Fruit fly (Drosophila melanogaster) Kc167 (cell line): Measurements from ENCODE around the gene Ptpmeg.

ENCODE experiments used
- Myc ChIP-seq: fragments of >200 bp; optimal IDR thresholded peaks from 2 replicates; lab custom pipeline; 2017; ENCODE audit warnings: missing external identifiers
- Sin3A ChIP-seq: fragments of >200 bp; optimal IDR thresholded peaks from 2 replicates; lab custom pipeline; 2018; ENCODE audit warnings: missing external identifiers
- h ChIP-seq: fragments of >200 bp; optimal IDR thresholded peaks from 3 replicates; lab custom pipeline; 2018; ENCODE audit warnings: missing external identifiers
- insv ChIP-seq: fragments of >200 bp; optimal IDR thresholded peaks from 3 replicates; lab custom pipeline; 2018; ENCODE audit warnings: missing external identifiers
- psq ChIP-seq: fragments of >200 bp; optimal IDR thresholded peaks from 2 replicates; lab custom pipeline; 2017; ENCODE audit warnings: missing external identifiers
- ttk ChIP-seq: sonication (Bioruptor generic); optimal IDR thresholded peaks from 2 replicates; lab custom pipeline; 2017; ENCODE audit warnings: missing external identifiers

The Ptpmeg gene

DNA sequence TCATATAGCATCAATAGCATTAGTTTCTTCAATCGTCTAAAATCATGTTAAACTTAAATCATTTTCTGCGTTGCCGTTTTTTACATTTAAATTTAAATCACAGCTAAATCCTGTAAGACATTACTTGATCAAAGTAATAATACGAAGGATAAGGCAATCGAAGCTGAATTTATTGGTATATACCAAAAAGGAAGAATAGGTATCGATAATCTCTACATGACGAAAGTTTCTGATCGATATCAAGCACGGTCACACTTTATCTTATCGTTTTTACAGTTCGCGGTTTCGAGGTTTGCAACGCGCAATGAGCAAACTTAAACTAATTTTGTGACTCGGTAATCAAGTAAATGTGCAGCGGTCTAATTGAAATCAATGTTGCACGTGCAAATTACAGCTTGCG is at the start of gene Ptpmeg, which contains the start of gene Atac3:
TSS of gene Ptpmeg (plus strand) at position 265 of the 400 bp plus-strand sequence.
TSS of gene Atac3 (minus strand) at position 160 of the 400 bp plus-strand sequence.
- TF ChIP-seq insv (no peak), Myc (lab: Kevin White, UChicago) (no peak), psq (lab: Kevin White, UChicago) (no peak), Sin3A (lab: Kevin White, UChicago) (no peak), h (no peak)

DNA sequence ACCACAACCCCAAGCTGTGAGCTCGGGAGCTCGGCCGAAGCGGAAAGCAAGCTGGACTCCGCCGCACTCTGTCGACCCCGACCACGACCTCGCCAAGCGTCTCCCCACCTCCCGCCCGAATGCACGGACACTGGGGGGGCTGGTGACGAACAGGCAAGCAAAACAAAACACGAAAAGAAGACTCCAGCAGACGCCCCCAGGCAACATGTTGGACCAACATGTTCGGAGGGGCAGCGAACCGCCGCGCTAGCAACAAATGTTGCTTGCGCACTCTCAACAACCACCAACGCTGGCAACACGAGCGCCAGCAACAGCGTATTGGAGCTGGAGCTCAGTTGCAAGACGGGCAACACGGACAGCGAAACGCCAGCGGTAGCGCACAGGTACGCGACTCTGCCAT is 45.6 kb upstream of the Ptpmeg start:
- TF ChIP-seq psq (lab: Kevin White, UChicago), result no peak

dm6 chr3L:284253-284652 is 43.6 kb upstream of the Ptpmeg start:
- TF ChIP-seq h, result no peak
- no peak for TF ChIP-seq Myc (lab: Kevin White, UChicago)
- no peak for TF ChIP-seq insv
- no peak for TF ChIP-seq ttk (lab: Kevin White, UChicago)

DNA sequence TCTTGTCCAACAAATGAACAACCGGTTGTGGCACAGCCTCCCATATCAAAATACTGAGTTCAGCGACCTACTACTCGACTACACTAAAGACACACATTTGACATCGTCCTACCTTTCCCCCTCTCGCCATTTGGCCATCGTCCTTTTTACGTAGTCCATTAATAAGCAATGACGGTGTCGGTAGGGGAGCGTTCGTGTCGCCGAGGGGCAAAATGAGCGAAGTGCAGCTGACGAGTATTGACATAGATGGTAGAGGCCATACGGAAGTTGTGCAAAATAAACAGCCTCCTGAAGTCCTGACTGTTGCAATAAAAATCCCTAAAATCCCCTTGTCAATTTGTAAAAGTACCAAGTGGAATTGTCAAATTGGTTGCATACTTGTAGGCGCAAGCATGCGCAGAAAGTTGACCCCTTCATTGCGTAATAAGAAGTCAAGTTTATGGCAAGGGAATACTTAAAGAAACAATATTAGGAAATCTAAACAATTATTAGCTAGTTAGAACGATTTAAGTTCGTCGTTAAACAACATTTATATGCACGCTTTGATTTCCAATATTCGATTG is 36.2 kb upstream of the Ptpmeg start:
- TF ChIP-seq psq (lab: Kevin White, UChicago), result no peak
- no peak for TF ChIP-seq insv
- TF ChIP-seq Sin3A (lab: Kevin White, UChicago), result no peak
- TF ChIP-seq ttk (lab: Kevin White, UChicago), result no peak
- no peak for TF ChIP-seq Myc (lab: Kevin White, UChicago)
- no peak for TF ChIP-seq h

DNA sequence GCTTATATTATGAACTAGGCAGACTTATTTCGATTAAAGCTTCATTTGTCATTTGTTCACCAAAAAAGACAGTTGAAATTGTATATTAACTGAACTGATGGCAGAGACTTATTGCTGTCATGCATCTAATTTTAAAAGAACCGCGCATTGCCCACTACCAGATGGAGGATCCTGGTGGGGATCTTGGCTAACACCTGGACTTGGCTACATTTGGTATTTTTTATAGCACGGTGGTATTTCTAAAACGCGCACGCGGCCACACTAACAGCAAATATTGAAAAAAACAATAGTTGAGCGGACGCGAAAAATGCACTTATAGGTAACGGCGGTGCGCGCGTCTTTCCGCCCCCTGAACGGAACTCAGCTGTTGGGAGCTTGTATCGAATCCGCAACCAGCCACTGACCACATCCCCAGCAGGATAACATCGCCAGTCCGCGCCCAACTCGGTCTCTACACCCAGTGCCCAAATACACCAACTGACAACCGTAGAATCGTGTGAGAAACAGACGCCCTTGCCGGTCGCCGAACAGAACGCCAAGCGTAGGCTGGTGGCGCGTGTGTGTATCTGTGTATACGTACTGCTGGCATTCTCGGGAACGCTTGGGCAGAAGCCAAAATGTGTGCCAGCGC is 35.6 kb upstream of the Ptpmeg start:
- no peak for TF ChIP-seq psq (lab: Kevin White, UChicago)
- no peak for TF ChIP-seq insv
- no peak for TF ChIP-seq ttk (lab: Kevin White, UChicago)
- no peak for TF ChIP-seq h
- TF ChIP-seq Myc (lab: Kevin White, UChicago), result no peak
- no peak for TF ChIP-seq Sin3A (lab: Kevin White, UChicago)

DNA sequence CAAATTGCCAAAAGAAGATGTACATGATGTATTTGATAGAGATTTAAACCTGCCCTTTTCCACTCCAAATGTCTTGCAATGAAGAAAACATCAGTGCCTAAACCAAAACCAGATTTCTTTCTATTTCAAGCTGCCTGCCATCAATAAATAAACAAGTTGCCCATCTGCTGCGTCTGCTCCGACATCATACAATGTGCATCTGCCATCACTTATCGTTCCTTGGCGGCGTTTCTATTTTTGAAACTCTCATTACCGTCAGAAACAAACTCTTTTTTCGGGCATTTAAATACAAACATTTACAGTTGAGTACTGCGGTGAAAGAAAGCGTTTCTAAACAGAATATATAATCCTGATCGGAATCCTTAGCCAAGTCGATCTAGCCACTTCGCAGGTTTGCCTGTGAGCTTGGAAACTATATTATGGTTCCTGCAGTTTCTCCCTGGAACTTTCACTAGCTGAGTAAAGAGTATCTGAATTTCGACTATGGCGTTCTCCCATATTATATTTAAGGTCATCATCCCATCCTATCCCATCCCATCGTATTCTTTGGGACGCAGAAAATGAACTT is 33.0 kb upstream of the Ptpmeg start:
- no peak for TF ChIP-seq ttk (lab: Kevin White, UChicago)
- TF ChIP-seq h, result no peak
- TF ChIP-seq Sin3A (lab: Kevin White, UChicago), result no peak
- no peak for TF ChIP-seq insv
- no peak for TF ChIP-seq Myc (lab: Kevin White, UChicago)
- no peak for TF ChIP-seq psq (lab: Kevin White, UChicago)

dm6 chr3L:297240-297639 is 30.7 kb upstream of the Ptpmeg start:
- TF ChIP-seq h, result no peak

DNA sequence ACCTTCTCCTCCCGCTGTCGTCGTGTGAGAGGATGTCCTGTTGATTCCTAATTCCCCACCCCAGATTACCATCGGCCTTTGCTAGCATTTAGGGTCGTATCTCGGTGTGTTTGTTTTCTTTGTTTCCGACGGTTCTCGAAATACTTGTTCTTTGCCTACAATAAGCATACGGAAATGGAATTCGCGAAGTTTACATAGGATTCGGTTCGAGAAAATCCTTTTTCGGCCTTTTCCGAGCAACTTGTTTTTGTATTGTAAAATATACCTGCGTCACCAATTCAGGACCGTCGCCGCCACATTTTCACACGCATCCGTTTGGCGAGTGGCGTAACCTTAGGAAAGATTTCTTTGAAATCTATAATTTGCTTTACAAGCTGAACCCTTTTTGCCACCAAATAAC is 29.4 kb upstream of the Ptpmeg start:
- TF ChIP-seq psq (lab: Kevin White, UChicago) (no peak), h (no peak), Myc (lab: Kevin White, UChicago) (no peak), insv (no peak), Sin3A (lab: Kevin White, UChicago) (no peak), ttk (lab: Kevin White, UChicago) (no peak)

DNA sequence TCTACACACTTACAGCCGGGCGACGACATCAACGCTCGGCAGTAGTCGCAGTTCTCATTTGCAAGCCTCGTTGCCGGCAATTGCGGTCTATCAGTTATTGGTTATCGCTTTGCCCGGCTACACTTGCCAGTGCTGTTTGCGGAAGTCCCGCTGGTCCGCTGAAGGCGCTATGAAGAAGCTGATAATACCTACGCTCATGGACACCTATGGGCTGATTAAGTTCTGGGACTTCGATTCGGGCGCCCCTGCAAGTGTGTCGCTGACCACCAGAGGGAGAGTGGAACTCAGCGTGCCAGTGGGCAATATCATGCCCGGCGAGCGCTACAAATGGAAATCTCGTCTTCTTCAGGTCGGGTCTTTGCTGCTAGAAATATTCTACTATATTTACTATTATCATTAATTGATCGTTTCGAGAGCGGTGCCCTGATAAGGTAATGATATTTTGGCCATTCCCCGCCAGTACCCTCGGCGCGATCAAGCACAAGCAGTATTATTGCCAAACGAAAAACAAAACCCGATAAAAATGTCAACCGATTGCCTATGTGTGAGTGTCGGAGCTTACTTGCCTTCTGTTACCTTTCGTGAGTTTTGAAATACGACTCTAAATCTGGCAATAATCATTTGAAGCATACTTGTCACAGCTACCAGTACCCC is 27.8 kb upstream of the Ptpmeg start:
- TF ChIP-seq ttk (lab: Kevin White, UChicago) (no peak), Sin3A (lab: Kevin White, UChicago) (no peak), psq (lab: Kevin White, UChicago) (no peak), Myc (lab: Kevin White, UChicago) (no peak), insv (no peak), h (no peak)

DNA sequence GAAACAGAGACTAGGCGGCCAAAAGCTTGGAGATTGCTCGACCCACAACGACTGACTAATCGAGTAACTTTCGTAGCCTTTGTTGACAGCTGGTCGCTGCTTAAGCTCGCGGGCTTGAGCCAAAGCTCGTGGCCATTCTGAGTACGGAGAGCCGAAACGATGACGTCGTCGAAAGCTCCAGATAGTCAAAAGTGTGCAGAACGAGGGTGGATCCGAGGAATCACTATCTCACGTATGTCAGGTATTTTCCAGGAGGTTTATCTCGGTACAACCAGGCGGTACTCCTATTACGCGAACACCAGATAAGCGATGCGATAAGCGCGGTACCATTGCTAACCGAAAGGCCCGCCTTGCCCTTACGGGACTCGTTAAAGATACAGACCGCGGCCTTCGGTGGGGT is 16.3 kb upstream of the Ptpmeg start:
- TF ChIP-seq insv, result no peak
- TF ChIP-seq h, result no peak
- no peak for TF ChIP-seq Myc (lab: Kevin White, UChicago)
- TF ChIP-seq Sin3A (lab: Kevin White, UChicago), result no peak
- no peak for TF ChIP-seq psq (lab: Kevin White, UChicago)
- TF ChIP-seq ttk (lab: Kevin White, UChicago), result no peak

DNA sequence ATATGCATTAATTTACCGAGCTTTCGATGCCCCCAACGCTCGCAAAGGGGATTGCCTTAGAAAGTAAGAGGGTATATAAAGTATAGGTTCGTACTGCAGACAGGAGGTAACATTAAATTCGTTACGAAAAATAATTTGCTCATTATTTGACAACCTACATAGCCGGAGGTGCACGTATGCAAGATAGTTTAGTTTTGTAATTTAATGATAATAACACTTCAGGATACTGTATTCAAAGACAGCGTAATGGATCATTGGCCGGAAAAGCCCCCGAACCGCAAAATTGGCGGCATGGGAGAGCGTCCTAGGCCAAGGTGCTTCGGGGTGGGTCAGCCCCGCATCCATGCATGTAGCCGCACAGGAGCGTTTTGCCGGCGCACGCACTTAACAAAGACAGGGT is 15.6 kb upstream of the Ptpmeg start:
- TF ChIP-seq insv, result no peak

dm6 chr3L:315140-315539 is 12.8 kb upstream of the Ptpmeg start:
- no peak for TF ChIP-seq psq (lab: Kevin White, UChicago)
- no peak for TF ChIP-seq Sin3A (lab: Kevin White, UChicago)
- TF ChIP-seq ttk (lab: Kevin White, UChicago), result no peak
- TF ChIP-seq h, result no peak
- no peak for TF ChIP-seq Myc (lab: Kevin White, UChicago)
- TF ChIP-seq insv, result no peak

DNA sequence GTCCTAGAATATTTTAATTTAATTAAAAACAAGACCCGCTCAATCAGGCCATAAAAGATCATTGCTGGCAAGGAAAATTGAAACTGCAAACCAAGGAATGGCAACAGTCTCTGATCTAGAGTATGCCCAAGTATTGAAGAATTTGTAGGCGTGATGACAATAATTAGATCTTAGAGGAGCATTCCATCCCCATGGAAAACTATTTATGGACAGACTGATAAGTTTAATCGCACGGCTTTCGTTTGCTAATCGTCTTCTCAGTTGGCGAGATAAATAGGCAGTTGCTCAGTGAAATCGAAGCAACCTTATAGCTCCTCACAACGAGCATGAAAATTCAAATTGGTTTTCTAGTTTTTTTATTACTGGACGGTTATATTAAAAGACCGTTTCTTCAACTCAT is 11.1 kb upstream of the Ptpmeg start, which contains the start of gene ddbt:
TSS of gene ddbt (plus strand) at position 301 of the 400 bp plus-strand sequence.
- no peak for TF ChIP-seq insv
- TF ChIP-seq Myc (lab: Kevin White, UChicago), result no peak
- TF ChIP-seq ttk (lab: Kevin White, UChicago), result no peak
- no peak for TF ChIP-seq Sin3A (lab: Kevin White, UChicago)
